Worm (Caenorhabditis elegans) whole organism, L4 larva: ENCODE measurements around the gene chpf-1.

Experiments used
- ZK337.2 ChIP-seq: fragments of 200-800 bp; sonication (Bioruptor generic); IDR thresholded peaks from 2 replicates; pipeline ENCODE4 v1.3.6; 2022; ENCODE audit warnings: missing genetic modification reagents, missing genetic modification characterization, missing compliant biosample characterization
- mep-1 ChIP-seq: fragments of 150-350 bp; sonication (generic microtip); optimal IDR thresholded peaks from 3 replicates; lab custom pipeline; 2014; ENCODE audit warnings: missing biosample characterization, missing genetic modification characterization
- nhr-10 ChIP-seq: fragments of 150-350 bp; optimal IDR thresholded peaks from 2 replicates; lab custom pipeline; 2014; ENCODE audit warnings: missing biosample characterization, missing genetic modification characterization
- pha-4 ChIP-seq, 2 experiments: fragments of 150-350 bp in 1 of 2; fragments of 200-800 bp in 1 of 2; sonication (Bioruptor generic) in 1 of 2; IDR thresholded peaks in 1 of 2; optimal IDR thresholded peaks in 1 of 2; 2 replicates each; pipeline versions ENCODE4 v1.3.6 to Lab custom; 2014 to 2022; ENCODE audit warnings: missing genetic modification characterization in 2 of 2, missing genetic modification reagents in 2 of 2, missing biosample characterization in 1 of 2, missing compliant biosample characterization in 1 of 2
- zag-1 ChIP-seq: fragments of 150-350 bp; optimal IDR thresholded peaks from 2 replicates; lab custom pipeline; 2014; ENCODE audit warnings: missing biosample characterization, missing genetic modification characterization
- ztf-11 ChIP-seq: fragments of 150-350 bp; optimal IDR thresholded peaks from 2 replicates; lab custom pipeline; 2014; ENCODE audit warnings: missing biosample characterization, missing genetic modification characterization

- TF ChIP-seq mep-1 (tag; lab: Kevin White, UChicago) = no peak
- TF ChIP-seq zag-1 (tag; lab: Kevin White, UChicago) = no peak
- no peak for TF ChIP-seq pha-4 (GFP tag; IDR thresholded peaks at IDR 0.05; lab: Robert Waterston, UW)
- no peak for TF ChIP-seq pha-4 (tag; optimal IDR thresholded peaks at IDR 0.05; lab: Kevin White, UChicago)
- no peak for TF ChIP-seq ztf-11 (tag; lab: Kevin White, UChicago)
- TF ChIP-seq ZK337.2 (GFP tag; lab: Robert Waterston, UW) = no peak
- TF ChIP-seq nhr-10 (tag; lab: Kevin White, UChicago) = no peak
Measured at ce11 chrV:10227333-10227732, 24.0 kb upstream of the chpf-1 start, which contains the start of gene ttr-19.
